Worm (Caenorhabditis elegans): ENCODE results near the gene clec-27.

clec-27 gene

ce11 chrV:16838435-16838834 lies 16.0 kb upstream of the clec-27 start:
- no peak for TF ChIP-seq ceh-82 (tag; optimal IDR thresholded peaks at IDR 0.05)
- TF ChIP-seq isw-1 (GFP tag; IDR thresholded peaks at IDR 0.05) = no peak
- no peak for TF ChIP-seq sptf-1 (tag; optimal IDR thresholded peaks at IDR 0.05)
- TF ChIP-seq efl-3 (GFP tag; optimal IDR thresholded peaks at IDR 0.05) = no peak
- no peak for TF ChIP-seq hlh-17 (GFP tag; optimal IDR thresholded peaks at IDR 0.05; ENCODE audit: borderline replicate concordance)
- TF ChIP-seq mef-2 (tag; optimal IDR thresholded peaks at IDR 0.05) = no peak
- TF ChIP-seq nhr-19 (GFP tag; conservative IDR thresholded peaks at IDR 0.05) = no peak
- TF ChIP-seq lin-14 (GFP tag; optimal IDR thresholded peaks at IDR 0.05) = no peak
- no peak for TF ChIP-seq nhr-28 (tag; optimal IDR thresholded peaks at IDR 0.05)
- TF ChIP-seq nhr-90 (tag; optimal IDR thresholded peaks at IDR 0.05; ENCODE audit: poor library complexity) = no peak
- TF ChIP-seq F16B12.6 (tag; optimal IDR thresholded peaks at IDR 0.05) = no peak
- no peak for TF ChIP-seq C04F5.9 (tag; optimal IDR thresholded peaks at IDR 0.05)
- no peak for TF ChIP-seq mdl-1 (tag; optimal IDR thresholded peaks at IDR 0.05)
- no peak for TF ChIP-seq snu-23 (GFP tag; optimal IDR thresholded peaks at IDR 0.05)
- TF ChIP-seq ama-1 (optimal IDR thresholded peaks at IDR 0.05) = no peak
- no peak for TF ChIP-seq dsc-1 (tag; optimal IDR thresholded peaks at IDR 0.05)
- no peak for TF ChIP-seq sup-37 (GFP tag; optimal IDR thresholded peaks at IDR 0.05)
- no peak for TF ChIP-seq pqm-1 (tag; optimal IDR thresholded peaks at IDR 0.05)
- no peak for TF ChIP-seq fos-1 (tag; optimal IDR thresholded peaks at IDR 0.05)

DNA sequence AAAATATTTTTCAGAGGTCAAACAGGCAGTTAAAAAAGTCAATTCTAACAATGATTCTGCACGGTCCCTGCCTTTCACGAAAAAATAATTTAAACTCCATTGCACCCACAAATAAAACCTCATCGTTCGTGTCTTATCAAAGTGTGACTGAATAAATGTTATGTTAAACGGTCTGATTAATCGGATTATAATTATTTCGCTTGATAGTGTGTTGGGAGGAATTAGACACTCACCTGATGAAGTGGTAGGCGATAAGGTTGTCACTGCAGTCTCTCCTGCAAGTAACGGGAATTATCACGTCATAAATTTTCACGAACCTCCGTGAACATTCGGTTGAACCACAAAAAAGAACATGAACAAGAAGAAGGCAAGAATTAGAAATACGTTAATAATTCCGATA lies 14.2 kb upstream of the clec-27 start:
- no peak for TF ChIP-seq hlh-17 (GFP tag; optimal IDR thresholded peaks at IDR 0.05; ENCODE audit: borderline replicate concordance)
- TF ChIP-seq nhr-71 (tag; optimal IDR thresholded peaks at IDR 0.05) = no peak
- peak; percentile 8 for TF ChIP-seq jun-1 (tag; optimal IDR thresholded peaks at IDR 0.05)
- peak; percentile 91 for TF ChIP-seq elt-2 (tag; optimal IDR thresholded peaks at IDR 0.05)
- no peak for TF ChIP-seq ama-1 (optimal IDR thresholded peaks at IDR 0.05)
- peak in 1 of 2 experiments; percentile 14 for TF ChIP-seq lin-35 (GFP tag; optimal IDR thresholded peaks at IDR 0.05)

ce11 chrV:16840961-16841360 lies 13.5 kb upstream of the clec-27 start, which contains the start of gene clec-40:
Gene clec-40, minus strand, starts transcription at chrV:16841061.
- no peak for TF ChIP-seq ets-5 (GFP tag; IDR thresholded peaks at IDR 0.05)
- TF ChIP-seq C04F5.9 (tag; optimal IDR thresholded peaks at IDR 0.05) = no peak
- no peak for TF ChIP-seq hlh-17 (GFP tag; optimal IDR thresholded peaks at IDR 0.05; ENCODE audit: borderline replicate concordance)
- no peak for TF ChIP-seq fkh-10 (GFP tag; optimal IDR thresholded peaks at IDR 0.05)
- no peak for TF ChIP-seq xbp-1 (tag; optimal IDR thresholded peaks at IDR 0.05)
- no peak for TF ChIP-seq egl-27 (tag; optimal IDR thresholded peaks at IDR 0.05)
- no peak for TF ChIP-seq nhr-237 (tag; optimal IDR thresholded peaks at IDR 0.05)

ce11 chrV:16842941-16843340 lies 11.5 kb upstream of the clec-27 start, which contains the start of gene clec-25:
Gene clec-25, plus strand, starts transcription at chrV:16843241.
- TF ChIP-seq snu-23 (GFP tag; optimal IDR thresholded peaks at IDR 0.05) (no peak), efl-1 (optimal IDR thresholded peaks at IDR 0.05) (no peak), efl-1 (GFP tag; optimal IDR thresholded peaks at IDR 0.05 in 1 of 2) (no peak), mdl-1 (tag; optimal IDR thresholded peaks at IDR 0.05) (no peak), xbp-1 (tag; optimal IDR thresholded peaks at IDR 0.05) (no peak), nhr-237 (tag; optimal IDR thresholded peaks at IDR 0.05) (no peak), sox-4 (tag; optimal IDR thresholded peaks at IDR 0.05) (no peak), nhr-90 (tag; optimal IDR thresholded peaks at IDR 0.05; ENCODE audit: poor library complexity) (no peak), C16A3.4 (tag; optimal IDR thresholded peaks at IDR 0.05) (no peak), lsy-2 (tag; optimal IDR thresholded peaks at IDR 0.05) (no peak), nhr-12 (tag; optimal IDR thresholded peaks at IDR 0.05) (no peak), egl-27 (tag; optimal IDR thresholded peaks at IDR 0.05) (no peak), swsn-7 (tag; optimal IDR thresholded peaks at IDR 0.05) (no peak), lir-3 (tag; optimal IDR thresholded peaks at IDR 0.05; ENCODE audit: poor library complexity) (no peak), fos-1 (tag; optimal IDR thresholded peaks at IDR 0.05) (no peak), C34B4.2 (tag; optimal IDR thresholded peaks at IDR 0.05) (no peak), unc-130 (tag; optimal IDR thresholded peaks at IDR 0.05) (no peak), hlh-17 (GFP tag; optimal IDR thresholded peaks at IDR 0.05; ENCODE audit: borderline replicate concordance) (no peak), pag-3 (tag; optimal IDR thresholded peaks at IDR 0.05; ENCODE audit: borderline replicate concordance, insufficient read depth) (no peak), tlp-1 (tag; optimal IDR thresholded peaks at IDR 0.05) (no peak), ceh-90 (tag; optimal IDR thresholded peaks at IDR 0.05) (no peak)
